Fruit fly (Drosophila melanogaster) whole organism, embryonic: ENCODE data around the gene Snx21.
A peak's percentile ranks its signal among the peaks of the same experiment; 100 is the strongest.

Experiments used
- ATbp ChIP-seq: fragments of 200-800 bp; sonication (Bioruptor generic); optimal IDR thresholded peaks from 2 replicates; lab custom pipeline; 2017; ENCODE audit warnings: missing biosample characterization, mild to moderate bottlenecking, missing genetic modification characterization, missing genetic modification reagents
- Bdp1 ChIP-seq: fragments of 200-800 bp; sonication (Bioruptor generic); optimal IDR thresholded peaks from 3 replicates; lab custom pipeline; 2016; ENCODE audit warnings: missing biosample characterization, missing genetic modification characterization
- BtbVII ChIP-seq: fragments of 200-800 bp; sonication (Bioruptor generic); optimal IDR thresholded peaks from 3 replicates; lab custom pipeline; 2017; ENCODE audit warnings: missing biosample characterization, mild to moderate bottlenecking, missing genetic modification characterization
- CG10147 ChIP-seq: fragments of 200-800 bp; sonication (Bioruptor generic); optimal IDR thresholded peaks from 2 replicates; lab custom pipeline; 2019; ENCODE audit warnings: missing biosample characterization, mild to moderate bottlenecking, missing genetic modification characterization, moderate library complexity
- CG10462 ChIP-seq: fragments of 200-800 bp; sonication (Bioruptor generic); optimal IDR thresholded peaks from 2 replicates; lab custom pipeline; 2016; ENCODE audit warnings: missing biosample characterization, missing genetic modification characterization
- CG11695 ChIP-seq: fragments of 200-800 bp; sonication (Bioruptor generic); IDR thresholded peaks from 3 replicates; pipeline ENCODE4 v1.3.6; 2022; ENCODE audit warnings: missing biosample characterization, missing genetic modification characterization
- CG12236 ChIP-seq: fragments of 200-800 bp; sonication (Bioruptor generic); optimal IDR thresholded peaks from 2 replicates; lab custom pipeline; 2016; ENCODE audit warnings: missing biosample characterization, missing genetic modification characterization
- CG12299 ChIP-seq: fragments of 200-800 bp; sonication (Bioruptor generic); optimal IDR thresholded peaks from 2 replicates; lab custom pipeline; 2018; ENCODE audit warnings: missing biosample characterization, mild to moderate bottlenecking, missing genetic modification characterization
- CG13775 ChIP-seq: fragments of 200-800 bp; sonication (Bioruptor generic); optimal IDR thresholded peaks from 3 replicates; lab custom pipeline; 2017; ENCODE audit warnings: missing biosample characterization, mild to moderate bottlenecking, missing genetic modification characterization
- CG13894 ChIP-seq: fragments of 200-800 bp; sonication (Bioruptor generic); optimal IDR thresholded peaks from 3 replicates; lab custom pipeline; 2018; ENCODE audit warnings: missing biosample characterization, mild to moderate bottlenecking, missing genetic modification characterization, moderate library complexity
- CG1529 ChIP-seq: fragments of 200-800 bp; sonication (Bioruptor generic); optimal IDR thresholded peaks from 3 replicates; lab custom pipeline; 2018; ENCODE audit warnings: missing biosample characterization, missing genetic modification characterization
- CG17829 ChIP-seq: fragments of 200-800 bp; optimal IDR thresholded peaks from 2 replicates; lab custom pipeline; 2019; ENCODE audit warnings: missing biosample characterization, mild to moderate bottlenecking, missing genetic modification characterization, moderate library complexity
- CG17912 ChIP-seq: fragments of 200-800 bp; sonication (Bioruptor generic); optimal IDR thresholded peaks from 2 replicates; lab custom pipeline; 2018; ENCODE audit warnings: missing biosample characterization, mild to moderate bottlenecking, missing genetic modification characterization
- CG2120 ChIP-seq: fragments of 200-800 bp; sonication (Bioruptor generic); optimal IDR thresholded peaks from 3 replicates; lab custom pipeline; 2016; ENCODE audit warnings: missing biosample characterization, missing genetic modification characterization
- CG30020 ChIP-seq: fragments of 200-800 bp; optimal IDR thresholded peaks from 2 replicates; lab custom pipeline; 2019; ENCODE audit warnings: missing biosample characterization, mild to moderate bottlenecking, missing genetic modification characterization, moderate library complexity
- CG7745 ChIP-seq: fragments of 200-800 bp; sonication (Bioruptor generic); optimal IDR thresholded peaks from 2 replicates; lab custom pipeline; 2018; ENCODE audit warnings: missing biosample characterization, mild to moderate bottlenecking, missing genetic modification characterization, moderate library complexity
- CG8388 ChIP-seq: fragments of 200-800 bp; sonication (Bioruptor generic); optimal IDR thresholded peaks from 2 replicates; lab custom pipeline; 2019; ENCODE audit warnings: missing biosample characterization, mild to moderate bottlenecking, missing genetic modification characterization, moderate library complexity
- CG8944 ChIP-seq: fragments of 200-800 bp; sonication (Bioruptor generic); optimal IDR thresholded peaks from 3 replicates; lab custom pipeline; 2016; ENCODE audit warnings: missing biosample characterization, missing genetic modification characterization
- Dip3 ChIP-seq: fragments of 200-800 bp; sonication (Bioruptor generic); optimal IDR thresholded peaks from 3 replicates; lab custom pipeline; 2016; ENCODE audit warnings: missing biosample characterization, missing genetic modification characterization
- Dref ChIP-seq: fragments of 200-800 bp; sonication (Bioruptor generic); IDR thresholded peaks from 2 replicates; pipeline ENCODE4 v1.3.6; 2022; ENCODE audit warnings: missing biosample characterization, missing genetic modification characterization
- HHEX ChIP-seq: fragments of 200-800 bp; sonication (Bioruptor generic); optimal IDR thresholded peaks from 3 replicates; lab custom pipeline; 2017; ENCODE audit warnings: missing biosample characterization, mild to moderate bottlenecking, missing genetic modification characterization, missing genetic modification reagents
- Hmx ChIP-seq: fragments of 200-800 bp; sonication (Bioruptor generic); optimal IDR thresholded peaks from 2 replicates; lab custom pipeline; 2016; ENCODE audit warnings: missing biosample characterization, missing genetic modification characterization
- Lim3 ChIP-seq: fragments of 200-800 bp; sonication (Bioruptor generic); IDR thresholded peaks from 2 replicates; pipeline ENCODE4 v1.3.6; 2022; ENCODE audit warnings: missing biosample characterization, missing genetic modification characterization
- MBD-R2 ChIP-seq: fragments of 200-800 bp; sonication (Bioruptor generic); IDR thresholded peaks from 2 replicates; pipeline ENCODE4 v1.3.6; 2022; ENCODE audit warnings: missing biosample characterization, missing genetic modification characterization
- MESR4 ChIP-seq: fragments of 200-800 bp; sonication (Bioruptor generic); optimal IDR thresholded peaks from 2 replicates; lab custom pipeline; 2018; ENCODE audit warnings: missing biosample characterization, mild to moderate bottlenecking, missing genetic modification characterization, moderate library complexity
- Max ChIP-seq: fragments of 200-800 bp; sonication (Bioruptor generic); optimal IDR thresholded peaks from 2 replicates; lab custom pipeline; 2016; ENCODE audit warnings: missing biosample characterization, mild to moderate bottlenecking, missing genetic modification characterization
- NC2α ChIP-seq: fragments of 200-800 bp; sonication (Bioruptor generic); optimal IDR thresholded peaks from 2 replicates; lab custom pipeline; 2016; ENCODE audit warnings: missing biosample characterization, missing genetic modification characterization
- NFAT ChIP-seq: fragments of 200-800 bp; sonication (Bioruptor generic); IDR thresholded peaks from 2 replicates; pipeline ENCODE4 v1.3.6; 2022; ENCODE audit warnings: missing biosample characterization, missing genetic modification characterization
- Side ChIP-seq: fragments of 200-800 bp; sonication (Bioruptor generic); optimal IDR thresholded peaks from 2 replicates; lab custom pipeline; 2016; ENCODE audit warnings: missing biosample characterization, missing genetic modification characterization
- cas ChIP-seq: fragments of 200-800 bp; sonication (Bioruptor generic); IDR thresholded peaks from 2 replicates; pipeline ENCODE4 v1.3.6; 2022; ENCODE audit warnings: missing biosample characterization, missing genetic modification characterization
- chif ChIP-seq, 2 experiments: fragments of 200-800 bp; sonication (Bioruptor generic); optimal IDR thresholded peaks; 3 replicates each; lab custom pipeline; 2016; ENCODE audit warnings: missing biosample characterization in 2 of 2, missing genetic modification characterization in 2 of 2
- crc ChIP-seq: fragments of 200-800 bp; sonication (Bioruptor generic); optimal IDR thresholded peaks from 2 replicates; lab custom pipeline; 2016; ENCODE audit warnings: missing biosample characterization, missing genetic modification characterization
- dati ChIP-seq: fragments of 200-800 bp; sonication (Bioruptor generic); IDR thresholded peaks from 2 replicates; pipeline ENCODE4 v1.3.6; 2022; ENCODE audit warnings: missing biosample characterization, missing genetic modification characterization
- fd96Cb ChIP-seq: fragments of 200-800 bp; sonication (Bioruptor generic); optimal IDR thresholded peaks from 2 replicates; lab custom pipeline; 2018; ENCODE audit warnings: missing biosample characterization, mild to moderate bottlenecking, missing genetic modification characterization, moderate library complexity
- gsb-n ChIP-seq: fragments of 200-800 bp; sonication (Bioruptor generic); optimal IDR thresholded peaks from 3 replicates; lab custom pipeline; 2018; ENCODE audit warnings: missing biosample characterization, mild to moderate bottlenecking, missing genetic modification characterization
- lab ChIP-seq: fragments of 200-800 bp; sonication (Bioruptor generic); optimal IDR thresholded peaks from 3 replicates; lab custom pipeline; 2017; ENCODE audit warnings: missing biosample characterization, missing genetic modification characterization, mild to moderate bottlenecking, moderate library complexity, missing genetic modification reagents
- lmd ChIP-seq: fragments of 200-800 bp; sonication (Bioruptor generic); IDR thresholded peaks from 2 replicates; pipeline ENCODE4 v1.3.6; 2022; ENCODE audit warnings: missing biosample characterization, missing genetic modification characterization
- lola ChIP-seq, 3 experiments: fragments of >200 bp in 2 of 3; fragments of 200-800 bp in 1 of 3; sonication (Bioruptor generic) in 1 of 3; optimal IDR thresholded peaks; 2 replicates each; lab custom pipeline; 2017 to 2019; ENCODE audit warnings: missing biosample characterization in 3 of 3, missing genetic modification characterization in 3 of 3, mild to moderate bottlenecking in 1 of 3, moderate library complexity in 1 of 3
- nerfin-2 ChIP-seq: fragments of 200-800 bp; sonication (Bioruptor generic); IDR thresholded peaks from 2 replicates; pipeline ENCODE4 v1.3.6; 2022; ENCODE audit warnings: missing biosample characterization, missing genetic modification characterization; ENCODE audit not compliant: partially characterized antibody
- oc ChIP-seq: fragments of 200-800 bp; sonication (Bioruptor generic); optimal IDR thresholded peaks from 2 replicates; lab custom pipeline; 2018; ENCODE audit warnings: missing biosample characterization, mild to moderate bottlenecking, missing genetic modification characterization, moderate library complexity
- prd ChIP-seq, 3 experiments: fragments of >200 bp in 2 of 3; fragments of 200-800 bp in 1 of 3; sonication (Bioruptor generic) in 1 of 3; optimal IDR thresholded peaks in 2 of 3; IDR thresholded peaks in 1 of 3; 2 replicates in 2 of 3; 3 replicates in 1 of 3; pipeline versions ENCODE4 v1.3.6 to Lab custom; 2017 to 2022; ENCODE audit warnings: missing biosample characterization in 1 of 3, missing genetic modification characterization in 1 of 3
- sens ChIP-seq: fragments of 200-800 bp; sonication (Bioruptor generic); peaks from one replicate; lab custom pipeline; 2016; ENCODE audit warnings: missing biosample characterization, missing genetic modification characterization
- so ChIP-seq: fragments of 200-800 bp; sonication (Bioruptor generic); IDR thresholded peaks from 3 replicates; pipeline ENCODE4 v1.3.6; 2022; ENCODE audit warnings: missing biosample characterization, missing genetic modification characterization
- sr ChIP-seq: fragments of 200-800 bp; sonication (Bioruptor generic); IDR thresholded peaks from 3 replicates; pipeline ENCODE4 v1.3.6; 2022; ENCODE audit warnings: missing biosample characterization, missing genetic modification characterization
- stc ChIP-seq: fragments of 200-800 bp; sonication (Bioruptor generic); IDR thresholded peaks from 2 replicates; pipeline ENCODE4 v1.3.6; 2022; ENCODE audit warnings: missing biosample characterization, missing genetic modification characterization
- wdn ChIP-seq: fragments of 200-800 bp; sonication (Bioruptor generic); IDR thresholded peaks from 2 replicates; pipeline ENCODE4 v1.3.6; 2022; ENCODE audit warnings: missing biosample characterization, missing genetic modification characterization
- wek ChIP-seq: fragments of 200-800 bp; sonication (Bioruptor generic); optimal IDR thresholded peaks from 3 replicates; lab custom pipeline; 2018; ENCODE audit warnings: missing biosample characterization, mild to moderate bottlenecking, missing genetic modification characterization, moderate library complexity
- zen2 ChIP-seq: fragments of 200-800 bp; sonication (Bioruptor generic); IDR thresholded peaks from 3 replicates; pipeline ENCODE4 v1.3.6; 2022; ENCODE audit warnings: missing biosample characterization, missing genetic modification characterization; ENCODE audit not compliant: partially characterized antibody

The Snx21 gene

DNA sequence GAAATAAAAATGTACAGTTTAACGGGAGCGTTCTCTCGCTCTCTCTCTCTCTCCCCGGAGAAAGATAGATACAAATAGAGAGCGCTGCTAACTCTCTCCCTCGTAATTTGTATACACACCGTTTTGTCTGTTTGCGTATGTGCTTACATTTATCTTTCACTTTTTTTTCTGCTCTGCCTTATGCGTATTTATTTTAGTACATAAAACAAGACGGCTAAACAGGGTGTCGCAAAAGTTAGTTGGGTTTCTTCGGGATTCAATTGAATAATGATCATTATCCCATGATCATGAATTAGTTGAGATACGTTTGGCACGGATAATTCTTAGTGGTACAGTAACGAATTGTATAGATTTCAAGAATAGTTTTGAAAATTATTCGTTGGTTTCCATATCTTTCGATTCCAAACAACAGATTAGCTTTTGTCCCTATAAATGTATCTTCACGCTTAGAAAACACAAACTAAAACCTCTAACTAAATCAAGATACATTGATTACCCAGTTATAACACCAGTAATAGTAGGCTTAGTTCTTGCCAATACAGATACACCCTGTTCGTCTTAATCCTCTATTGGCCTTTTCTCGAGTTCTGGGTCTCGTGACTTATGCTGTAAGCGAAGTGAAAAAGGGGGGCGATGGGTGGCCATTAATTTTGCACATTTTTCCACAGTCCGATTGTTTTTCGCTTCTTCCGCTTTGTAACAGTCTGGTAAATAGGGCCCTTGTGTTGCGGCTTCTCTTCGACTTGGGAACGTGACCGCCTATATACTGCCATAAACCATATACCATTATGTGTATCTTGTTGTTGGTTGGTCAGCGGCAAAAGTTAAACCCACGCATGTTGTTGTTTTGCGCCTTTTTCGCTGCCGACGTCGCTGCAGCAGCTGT is 10.8 kb downstream of the Snx21 start:
- TF ChIP-seq Dip3 (peak; percentile 77), CG17829 (tag; lab: Kevin White, UChicago) (peak; percentile 78), CG12236 (GFP tag; lab: Kevin White, UChicago) (peak; percentile 81), Hmx (GFP tag; lab: Kevin White, UChicago) (peak; percentile 77), lmd (GFP tag; lab: Robert Waterston, UW) (no peak), CG10462 (GFP tag; lab: Kevin White, UChicago) (peak; percentile 59), stc (GFP tag; lab: Robert Waterston, UW) (no peak), NFAT (GFP tag; lab: Robert Waterston, UW) (no peak), CG8944 (GFP tag; lab: Kevin White, UChicago) (peak; percentile 49), MESR4 (GFP tag; lab: Kevin White, UChicago) (no peak), Bdp1 (GFP tag; lab: Kevin White, UChicago) (peak; percentile 20), crc (GFP tag; lab: Kevin White, UChicago) (peak; percentile 83), gsb-n (peak; percentile 50), CG13775 (GFP tag; lab: Kevin White, UChicago) (peak; percentile 77), CG17912 (GFP tag; lab: Kevin White, UChicago) (peak; percentile 75), sr (GFP tag; lab: Robert Waterston, UW) (no peak), oc (tag; lab: Kevin White, UChicago) (peak; percentile 85), wek (GFP tag; lab: Kevin White, UChicago) (peak; percentile 89), Max (GFP tag; lab: Kevin White, UChicago) (peak; percentile 49), dati (GFP tag; lab: Robert Waterston, UW) (no peak), zen2 (GFP tag; lab: Robert Waterston, UW) (no peak), Lim3 (GFP tag; lab: Robert Waterston, UW) (no peak), NC2α (GFP tag; lab: Kevin White, UChicago) (peak; percentile 65), CG2120 (GFP tag; lab: Kevin White, UChicago) (peak; percentile 88), prd (optimal IDR thresholded peaks at IDR 0.05; lab: Kevin White, UChicago) (no peak), prd (GFP tag; IDR thresholded peaks at IDR 0.05; lab: Robert Waterston, UW) (no peak), sens (GFP tag; lab: Kevin White, UChicago) (peak; percentile 94), fd96Cb (peak; percentile 61), HHEX (GFP tag; lab: Kevin White, UChicago) (peak; percentile 88), CG30020 (tag; lab: Kevin White, UChicago) (peak; percentile 58), BtbVII (peak; percentile 93), cas (no peak), CG11695 (no peak), nerfin-2 (GFP tag; lab: Robert Waterston, UW) (no peak), so (no peak), ATbp (peak; percentile 91), CG8388 (GFP tag; lab: Kevin White, UChicago) (peak; percentile 73), wdn (GFP tag; lab: Robert Waterston, UW) (no peak), MBD-R2 (GFP tag; lab: Robert Waterston, UW) (no peak), Dref (no peak), Side (peak; percentile 71), chif (GFP tag; optimal IDR thresholded peaks at IDR 0.05; lab: Kevin White, UChicago) (peak; percentile 29 to 73), CG12299 (tag; lab: Kevin White, UChicago) (peak; percentile 82), CG1529 (GFP tag; lab: Kevin White, UChicago) (peak; percentile 85), CG13894 (peak; percentile 82), CG10147 (GFP tag; lab: Kevin White, UChicago) (peak; percentile 92), CG7745 (tag; lab: Kevin White, UChicago) (peak; percentile 34), lola (GFP tag; optimal IDR thresholded peaks at IDR 0.05; lab: Kevin White, UChicago) (peak in 1 of 3 experiments; percentile 77), lab (peak; percentile 90)
